Fruit fly (Drosophila melanogaster): Measurements from ENCODE around the gene CG31211.
A peak's percentile ranks its signal among the peaks of the same experiment; 100 is the strongest.

dm6 chr3R:11968030-11968753, 18.7 kb downstream of the CG31211 start:
- TF ChIP-seq CG7045 (GFP tag; optimal IDR thresholded peaks at IDR 0.05) (no peak), Crg-1 (GFP tag; optimal IDR thresholded peaks at IDR 0.05) (no peak), cic (GFP tag; optimal IDR thresholded peaks at IDR 0.05) (peak; percentile 52), tj (GFP tag; optimal IDR thresholded peaks at IDR 0.05) (peak; percentile 69), Clk (GFP tag; optimal IDR thresholded peaks at IDR 0.05) (no peak), Mnt (GFP tag; optimal IDR thresholded peaks at IDR 0.05) (peak; percentile 8), CG11617 (GFP tag; optimal IDR thresholded peaks at IDR 0.05) (no peak), kay (GFP tag; ENCODE audit: borderline replicate concordance) (no peak), cnc (optimal IDR thresholded peaks at IDR 0.05) (no peak), ovo (GFP tag; optimal IDR thresholded peaks at IDR 0.05) (peak; percentile 83), CG1620 (GFP tag; optimal IDR thresholded peaks at IDR 0.05) (no peak), toe (GFP tag; optimal IDR thresholded peaks at IDR 0.05) (no peak), bab1 (GFP tag; optimal IDR thresholded peaks at IDR 0.05) (no peak)
